Worm (Caenorhabditis elegans) whole organism, midembryonic: ENCODE results near the gene idi-1.

ENCODE experiments used
- T22C8.4 ChIP-seq: fragments of 200-800 bp; sonication (Bioruptor generic); IDR thresholded peaks from 2 replicates; pipeline ENCODE4 v1.3.6; 2022; ENCODE audit warnings: missing genetic modification characterization, missing compliant biosample characterization
- med-1 ChIP-seq: sonication (generic microtip); optimal IDR thresholded peaks from 2 replicates; lab custom pipeline; 2017; ENCODE audit warnings: missing genetic modification characterization, mild to moderate bottlenecking, missing compliant biosample characterization, antibody characterized with exemption, missing genetic modification reagents; ENCODE audit not compliant: insufficient read depth
- ztf-23 ChIP-seq: fragments of 200-800 bp; sonication (Bioruptor generic); IDR thresholded peaks from 2 replicates; pipeline ENCODE4 v1.3.6; 2022; ENCODE audit warnings: missing genetic modification reagents, missing genetic modification characterization, missing compliant biosample characterization
- ztf-29 ChIP-seq: fragments of 200-800 bp; sonication (Bioruptor generic); IDR thresholded peaks from 2 replicates; pipeline ENCODE4 v1.3.6; 2022; ENCODE audit warnings: missing genetic modification reagents, missing genetic modification characterization, missing compliant biosample characterization

- no peak for TF ChIP-seq T22C8.4
- TF ChIP-seq med-1: no peak
- no peak for TF ChIP-seq ztf-29 (GFP tag; lab: Robert Waterston, UW)
- TF ChIP-seq ztf-23 (GFP tag; lab: Robert Waterston, UW): no peak
Measured at ce11 chrIII:8142217-8142616, 50.7 kb downstream of the idi-1 start.
